Worm (Caenorhabditis elegans) whole organism, midembryonic: ENCODE measurements around the gene F44E5.5.

Experiments used
- T22C8.4 ChIP-seq: fragments of 200-800 bp; sonication (Bioruptor generic); IDR thresholded peaks from 2 replicates; pipeline ENCODE4 v1.3.6; 2022; ENCODE audit warnings: missing genetic modification characterization, missing compliant biosample characterization
- cog-1 ChIP-seq: sonication (generic microtip); optimal IDR thresholded peaks from 2 replicates; lab custom pipeline; 2016; ENCODE audit warnings: missing genetic modification characterization, missing compliant biosample characterization
- flt-1 ChIP-seq: fragments of 200-800 bp; sonication (Bioruptor generic); IDR thresholded peaks from 2 replicates; pipeline ENCODE4 v1.3.6; 2022; ENCODE audit warnings: missing genetic modification characterization, missing compliant biosample characterization
- klf-2 ChIP-seq: fragments of 200-800 bp; sonication (Bioruptor generic); conservative IDR thresholded peaks from 2 replicates; pipeline ENCODE4 v1.3.6; 2022; ENCODE audit warnings: missing genetic modification reagents, missing genetic modification characterization, missing compliant biosample characterization
- med-1 ChIP-seq: sonication (generic microtip); optimal IDR thresholded peaks from 2 replicates; lab custom pipeline; 2017; ENCODE audit warnings: missing genetic modification characterization, mild to moderate bottlenecking, missing compliant biosample characterization, antibody characterized with exemption, missing genetic modification reagents; ENCODE audit not compliant: insufficient read depth
- ref-1 ChIP-seq: fragments of 200-800 bp; sonication (Bioruptor generic); conservative IDR thresholded peaks from 2 replicates; pipeline ENCODE4 v1.3.6; 2022; ENCODE audit warnings: missing genetic modification reagents, missing genetic modification characterization, missing compliant biosample characterization
- tab-1 ChIP-seq: fragments of 200-800 bp; sonication (Bioruptor generic); IDR thresholded peaks from 2 replicates; pipeline ENCODE4 v1.3.6; 2022; ENCODE audit warnings: missing genetic modification characterization, missing compliant biosample characterization
- ztf-23 ChIP-seq: fragments of 200-800 bp; sonication (Bioruptor generic); IDR thresholded peaks from 2 replicates; pipeline ENCODE4 v1.3.6; 2022; ENCODE audit warnings: missing genetic modification reagents, missing genetic modification characterization, missing compliant biosample characterization
- ztf-29 ChIP-seq: fragments of 200-800 bp; sonication (Bioruptor generic); IDR thresholded peaks from 2 replicates; pipeline ENCODE4 v1.3.6; 2022; ENCODE audit warnings: missing genetic modification reagents, missing genetic modification characterization, missing compliant biosample characterization

F44E5.5 gene

DNA sequence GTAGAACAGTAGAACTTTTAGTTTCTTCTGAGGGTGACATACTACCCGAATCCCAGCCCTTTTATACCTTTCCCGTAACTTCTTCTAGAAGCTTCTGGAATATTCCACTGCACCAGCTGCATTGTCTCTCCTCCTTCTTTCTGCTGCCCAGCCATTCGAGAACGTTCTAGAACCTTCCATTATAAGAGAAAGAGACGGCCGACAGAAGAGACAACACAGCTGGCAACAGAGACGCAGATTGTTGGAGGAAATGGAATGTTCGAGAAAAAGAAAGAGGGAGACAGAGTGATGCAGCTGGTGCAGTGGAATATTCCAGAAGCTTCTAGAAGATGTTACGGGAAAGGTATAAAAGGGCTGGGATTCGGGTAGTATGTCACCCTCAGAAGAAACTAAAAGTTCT is at the start of gene F44E5.5, which contains the start of gene F44E5.4:
TSS of gene F44E5.5 (plus strand) at position 386 of the 400 bp plus-strand sequence.
TSS of gene F44E5.4 (minus strand) at position 35 of the 400 bp plus-strand sequence.
- TF ChIP-seq flt-1 (GFP tag; lab: Robert Waterston, UW) = peak; percentile 97
- peak; percentile 66 for TF ChIP-seq cog-1 (tag; lab: Kevin White, UChicago)
- peak; percentile 79 for TF ChIP-seq klf-2 (GFP tag; lab: Robert Waterston, UW)
- peak; percentile 72 for TF ChIP-seq ztf-29 (GFP tag; lab: Robert Waterston, UW)
- peak; percentile 66 for TF ChIP-seq T22C8.4 (GFP tag; lab: Robert Waterston, UW)
- TF ChIP-seq tab-1 = peak; percentile 61; the same call in 1 of the 2 replicates
- TF ChIP-seq ref-1 (GFP tag; lab: Robert Waterston, UW) = peak; percentile 50; the same call in 1 of the 2 replicates
- TF ChIP-seq ztf-23 = peak; percentile 91

DNA sequence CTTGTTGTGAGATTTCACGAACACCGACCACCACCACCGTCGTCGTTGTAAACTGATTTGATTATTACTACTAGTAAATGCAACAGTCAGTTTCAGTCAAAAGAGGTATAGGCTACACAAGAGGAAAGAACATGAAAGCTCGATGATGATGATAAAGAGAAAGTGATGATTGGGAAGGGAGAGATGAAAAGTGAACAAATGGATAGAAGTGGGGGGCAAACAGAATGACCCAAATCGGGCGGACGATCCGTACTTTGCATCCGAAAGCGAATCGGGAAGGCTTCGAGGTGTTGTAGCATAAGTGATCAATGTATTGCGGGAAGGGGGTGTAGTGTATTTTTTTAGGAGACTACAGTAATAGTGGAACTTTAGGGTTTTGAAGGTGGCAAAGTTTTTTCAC is 48.7 kb upstream of the F44E5.5 start:
- TF ChIP-seq med-1 (GFP tag; lab: Kevin White, UChicago) = no peak
- no peak for TF ChIP-seq klf-2 (GFP tag; lab: Robert Waterston, UW)
- no peak for TF ChIP-seq T22C8.4 (GFP tag; lab: Robert Waterston, UW)
- no peak for TF ChIP-seq tab-1
- TF ChIP-seq cog-1 (tag; lab: Kevin White, UChicago) = no peak
- TF ChIP-seq ref-1 (GFP tag; lab: Robert Waterston, UW) = no peak
- no peak for TF ChIP-seq ztf-29 (GFP tag; lab: Robert Waterston, UW)
- TF ChIP-seq flt-1 (GFP tag; lab: Robert Waterston, UW) = no peak
- no peak for TF ChIP-seq ztf-23

DNA sequence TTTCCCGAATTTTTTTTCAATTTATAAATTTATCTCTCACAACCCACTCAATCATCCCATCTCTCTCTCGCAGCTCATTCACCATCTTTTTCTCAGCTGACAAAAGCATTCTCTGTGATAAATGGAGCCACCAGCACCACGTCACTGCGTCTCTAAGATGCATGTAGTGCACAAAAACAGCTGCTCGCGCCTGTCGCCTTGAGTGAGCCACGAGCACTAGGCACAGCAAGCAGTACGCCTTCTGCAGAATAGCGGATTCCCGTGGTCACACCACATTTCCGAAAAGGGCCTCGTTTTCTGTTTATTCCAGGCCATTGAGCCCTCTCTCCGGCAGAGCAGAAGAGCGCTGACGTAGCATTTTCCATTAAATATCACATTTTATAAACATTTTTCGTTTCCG is 45.9 kb upstream of the F44E5.5 start, which contains the start of gene F13D12.10:
TSS of gene F13D12.10 (plus strand) at position 231 of the 400 bp plus-strand sequence.
- no peak for TF ChIP-seq cog-1 (tag; lab: Kevin White, UChicago)
- no peak for TF ChIP-seq T22C8.4 (GFP tag; lab: Robert Waterston, UW)
- no peak for TF ChIP-seq flt-1 (GFP tag; lab: Robert Waterston, UW)
- no peak for TF ChIP-seq ztf-29 (GFP tag; lab: Robert Waterston, UW)
- TF ChIP-seq ztf-23 = no peak
- no peak for TF ChIP-seq tab-1

DNA sequence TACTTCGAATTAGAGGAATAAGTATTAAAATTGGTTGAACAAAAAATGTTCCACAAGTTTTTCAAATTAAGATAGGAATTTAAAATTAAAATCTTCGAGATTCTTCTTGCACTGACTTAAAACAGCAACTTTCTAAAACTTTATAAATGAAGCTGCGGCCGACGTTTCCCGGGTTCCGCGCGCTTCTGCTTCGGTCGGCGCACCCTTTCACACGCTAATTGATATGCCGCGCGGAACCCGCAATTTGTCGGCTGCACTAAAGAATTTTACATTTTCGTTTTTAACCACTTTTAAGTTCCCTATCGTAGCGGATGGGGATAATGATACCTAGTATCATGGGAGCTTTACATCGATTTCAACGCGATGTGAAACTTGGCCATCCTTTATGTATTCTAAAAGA is 44.7 kb upstream of the F44E5.5 start:
- TF ChIP-seq flt-1 (GFP tag; lab: Robert Waterston, UW) = no peak
- TF ChIP-seq ref-1 (GFP tag; lab: Robert Waterston, UW) = no peak
- no peak for TF ChIP-seq cog-1 (tag; lab: Kevin White, UChicago)
- TF ChIP-seq ztf-23 = no peak
- TF ChIP-seq klf-2 (GFP tag; lab: Robert Waterston, UW) = no peak
- TF ChIP-seq T22C8.4 (GFP tag; lab: Robert Waterston, UW) = no peak
- TF ChIP-seq med-1 (GFP tag; lab: Kevin White, UChicago) = no peak
- no peak for TF ChIP-seq ztf-29 (GFP tag; lab: Robert Waterston, UW)
- no peak for TF ChIP-seq tab-1

DNA sequence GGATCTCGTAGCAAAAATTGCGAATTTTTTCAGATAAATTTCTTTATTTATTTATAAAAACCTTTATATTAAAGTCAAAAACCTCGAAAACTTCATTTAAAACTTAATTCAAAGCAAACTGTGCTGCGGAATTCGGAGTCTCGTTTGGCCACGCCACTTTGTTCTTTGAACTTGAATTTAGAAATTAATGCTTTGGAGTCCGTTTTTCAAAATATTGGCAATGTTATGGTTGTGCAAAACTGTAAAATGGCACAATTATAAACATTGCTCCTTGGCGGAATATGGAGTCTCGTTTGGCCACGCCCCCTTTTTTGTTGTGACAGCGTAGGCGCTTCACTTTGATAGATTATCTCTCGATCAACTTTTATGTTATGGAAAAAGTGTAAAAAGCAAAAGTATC is 39.9 kb upstream of the F44E5.5 start:
- TF ChIP-seq ztf-23 = no peak
- TF ChIP-seq ztf-29 (GFP tag; lab: Robert Waterston, UW) = no peak
- no peak for TF ChIP-seq tab-1
- TF ChIP-seq T22C8.4 (GFP tag; lab: Robert Waterston, UW) = no peak
- TF ChIP-seq cog-1 (tag; lab: Kevin White, UChicago) = no peak

DNA sequence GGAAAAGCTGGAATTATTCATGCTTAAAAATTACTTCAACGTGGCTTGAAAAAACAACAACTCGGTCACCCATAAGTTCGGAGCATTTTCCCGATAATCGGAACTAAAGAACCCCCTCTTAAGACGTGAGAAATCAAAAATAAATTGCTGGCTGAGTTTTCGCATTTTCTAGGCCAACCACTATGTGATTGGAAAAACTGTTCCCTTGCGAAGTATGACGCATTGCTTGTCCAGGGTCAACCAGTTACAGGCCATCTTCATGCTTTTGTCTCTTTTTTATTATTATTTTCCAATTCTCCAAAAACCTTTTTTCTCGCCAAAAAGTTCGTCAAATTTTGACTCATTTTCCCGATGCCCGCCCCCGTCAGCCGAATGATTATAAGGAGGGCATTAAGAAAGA is 39.4 kb upstream of the F44E5.5 start, which contains the start of gene F13D12.3:
TSS of gene F13D12.3 (plus strand) at position 301 of the 400 bp plus-strand sequence.
- TF ChIP-seq med-1 (GFP tag; lab: Kevin White, UChicago) = no peak
- no peak for TF ChIP-seq ztf-23
- no peak for TF ChIP-seq ref-1 (GFP tag; lab: Robert Waterston, UW)
- no peak for TF ChIP-seq tab-1
- TF ChIP-seq cog-1 (tag; lab: Kevin White, UChicago) = no peak
- TF ChIP-seq T22C8.4 (GFP tag; lab: Robert Waterston, UW) = no peak
- TF ChIP-seq ztf-29 (GFP tag; lab: Robert Waterston, UW) = no peak
- TF ChIP-seq flt-1 (GFP tag; lab: Robert Waterston, UW) = no peak
- TF ChIP-seq klf-2 (GFP tag; lab: Robert Waterston, UW) = no peak

DNA sequence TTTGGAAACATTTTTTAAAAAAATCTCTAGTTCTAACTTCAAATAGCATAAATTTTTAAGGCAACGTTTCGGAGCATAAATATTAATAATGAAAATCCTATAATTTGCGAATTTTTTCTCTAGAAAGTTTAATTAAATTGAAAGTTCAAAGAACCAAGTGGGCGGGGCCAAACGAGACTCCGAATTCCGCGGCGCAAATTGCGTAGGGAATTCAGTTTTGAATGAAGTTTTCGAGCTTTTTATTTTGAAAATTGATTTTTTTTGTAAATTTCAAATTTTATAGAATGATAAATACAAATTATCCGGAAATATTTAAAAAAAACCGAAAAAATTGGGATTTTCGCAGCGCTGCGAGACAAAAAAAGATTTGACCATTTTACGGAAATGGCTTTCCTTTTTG is 38.6 kb upstream of the F44E5.5 start:
- no peak for TF ChIP-seq ztf-23
- no peak for TF ChIP-seq flt-1 (GFP tag; lab: Robert Waterston, UW)
- no peak for TF ChIP-seq cog-1 (tag; lab: Kevin White, UChicago)
- no peak for TF ChIP-seq T22C8.4 (GFP tag; lab: Robert Waterston, UW)
- no peak for TF ChIP-seq med-1 (GFP tag; lab: Kevin White, UChicago)
- no peak for TF ChIP-seq ztf-29 (GFP tag; lab: Robert Waterston, UW)
- TF ChIP-seq ref-1 (GFP tag; lab: Robert Waterston, UW) = no peak

DNA sequence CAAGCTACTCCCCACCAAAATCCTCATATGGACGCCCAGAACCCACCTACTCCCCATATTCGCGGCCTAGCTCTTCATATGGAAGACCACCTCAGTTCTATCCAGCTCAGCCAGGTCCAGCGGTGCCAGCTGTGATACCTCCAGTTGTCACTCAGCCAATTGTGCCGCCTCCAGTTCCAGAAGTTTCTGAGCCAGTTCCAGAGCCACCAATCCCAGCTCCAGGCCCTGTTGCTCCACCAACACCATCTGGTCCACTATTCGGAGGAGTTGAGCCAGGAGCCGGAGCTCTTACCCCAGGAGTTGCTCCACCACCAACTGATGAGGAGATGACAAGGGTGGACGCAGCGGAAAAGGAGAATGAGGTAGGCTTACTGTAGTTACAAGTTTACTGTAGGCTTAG is 37.9 kb upstream of the F44E5.5 start:
- no peak for TF ChIP-seq flt-1 (GFP tag; lab: Robert Waterston, UW)
- 0 out of 2 replicates have a peak, but pooled peaks have one; percentile 24 for TF ChIP-seq tab-1

DNA sequence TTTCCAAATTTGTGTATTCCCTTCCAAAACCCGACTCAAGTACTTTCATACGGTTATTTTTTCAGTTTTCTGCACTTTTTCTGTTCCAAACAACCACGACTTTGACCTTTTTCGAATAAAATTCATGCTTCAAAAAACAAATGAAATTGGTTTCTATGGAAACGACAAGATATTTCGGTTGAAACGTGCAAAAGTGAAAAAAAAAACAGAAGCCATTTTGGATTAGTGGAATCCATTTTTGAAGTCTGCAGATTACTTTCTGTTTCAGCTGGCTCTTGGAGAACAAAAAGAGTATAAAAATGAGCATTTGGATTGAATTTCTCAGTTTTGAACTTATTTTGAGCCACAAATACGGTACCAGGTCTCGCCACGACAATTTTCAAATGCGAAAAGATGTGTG is 37.3 kb upstream of the F44E5.5 start:
- TF ChIP-seq cog-1 (tag; lab: Kevin White, UChicago) (no peak), T22C8.4 (GFP tag; lab: Robert Waterston, UW) (no peak), ref-1 (GFP tag; lab: Robert Waterston, UW) (no peak), ztf-29 (GFP tag; lab: Robert Waterston, UW) (no peak), ztf-23 (no peak), med-1 (GFP tag; lab: Kevin White, UChicago) (no peak), klf-2 (GFP tag; lab: Robert Waterston, UW) (no peak), flt-1 (GFP tag; lab: Robert Waterston, UW) (no peak), tab-1 (no peak)

DNA sequence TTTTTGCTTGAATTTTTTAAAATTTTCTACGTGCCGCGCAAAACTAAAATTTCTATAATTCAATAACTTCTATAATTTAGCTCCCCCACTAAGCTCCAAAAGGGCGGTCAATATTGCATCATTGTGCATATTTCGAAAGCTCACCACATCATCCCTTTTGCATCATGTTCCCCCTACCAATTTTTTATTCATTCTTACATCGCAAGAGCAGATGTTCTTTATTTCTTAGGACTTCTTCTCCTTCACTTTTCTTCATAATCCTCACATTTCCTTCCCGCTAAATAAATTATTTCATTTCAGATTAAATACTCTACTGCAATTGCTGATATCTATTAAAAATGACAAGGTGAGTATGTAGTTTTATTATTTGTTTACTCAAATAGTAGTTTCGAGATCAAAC is 35.6 kb upstream of the F44E5.5 start, which contains the start of gene ldh-1:
TSS of gene ldh-1 (plus strand) at position 301 of the 400 bp plus-strand sequence.
- TF ChIP-seq T22C8.4 (GFP tag; lab: Robert Waterston, UW) (no peak), ztf-29 (GFP tag; lab: Robert Waterston, UW) (no peak), flt-1 (GFP tag; lab: Robert Waterston, UW) (no peak), cog-1 (tag; lab: Kevin White, UChicago) (no peak), tab-1 (no peak), ztf-23 (no peak)
